Fruit fly (Drosophila melanogaster): Measurements from ENCODE around the gene CG42500.

DNA sequence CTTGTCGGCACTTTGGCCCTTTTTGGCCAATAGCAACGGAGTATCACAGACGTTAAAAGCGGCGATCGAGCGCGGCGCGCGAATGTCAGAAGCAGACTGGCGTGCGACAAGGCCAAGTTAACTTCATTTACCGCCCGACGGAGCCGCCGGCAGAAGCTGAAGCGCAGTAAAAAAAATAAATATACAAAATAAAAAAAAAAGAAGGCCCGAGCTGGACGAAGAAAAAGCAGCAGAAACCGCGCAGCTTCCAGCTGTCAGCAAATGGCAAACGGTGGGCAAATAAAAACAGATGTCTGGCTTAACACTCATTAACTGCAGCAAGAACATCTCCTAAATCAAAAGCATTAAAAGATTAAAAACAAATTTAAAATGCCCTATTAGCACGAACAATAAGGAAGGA lies 20.5 kb downstream of the CG42500 start, which contains the start of gene CG14356:
- no peak for TF ChIP-seq Ets98B (GFP tag; IDR thresholded peaks at IDR 0.05)
- TF ChIP-seq D1 (tag; optimal IDR thresholded peaks at IDR 0.05), result no peak
- no peak for TF ChIP-seq CG12605 (GFP tag; IDR thresholded peaks at IDR 0.05)
- no peak for TF ChIP-seq EcR (GFP tag; optimal IDR thresholded peaks at IDR 0.05)
- no peak for TF ChIP-seq CG8301 (tag; optimal IDR thresholded peaks at IDR 0.05)
- TF ChIP-seq Snoo (tag; optimal IDR thresholded peaks at IDR 0.05), result no peak
- TF ChIP-seq Pif1B (GFP tag; optimal IDR thresholded peaks at IDR 0.05), result no peak
- TF ChIP-seq gl (tag; optimal IDR thresholded peaks at IDR 0.05), result no peak
- no peak for TF ChIP-seq rn (GFP tag; IDR thresholded peaks at IDR 0.05)
- TF ChIP-seq fd96Ca (GFP tag; IDR thresholded peaks at IDR 0.05), result no peak
- no peak for TF ChIP-seq CG15710 (tag; optimal IDR thresholded peaks at IDR 0.05)
- no peak for TF ChIP-seq Pif1A (GFP tag; optimal IDR thresholded peaks at IDR 0.05)
- TF ChIP-seq CG10348 (GFP tag; IDR thresholded peaks at IDR 0.05), result no peak
